Fruit fly (Drosophila melanogaster) whole organism, pupa: Measurements from ENCODE around the gene CG9427.

Source experiments
- CG10348 ChIP-seq: fragments of 200-800 bp; sonication (Bioruptor generic); IDR thresholded peaks from 2 replicates; pipeline ENCODE4 v1.3.6; 2022; ENCODE audit warnings: missing biosample characterization, missing genetic modification characterization
- CG12605 ChIP-seq: fragments of 200-800 bp; sonication (Bioruptor generic); IDR thresholded peaks from 2 replicates; pipeline ENCODE4 v1.3.6; 2022; ENCODE audit warnings: missing biosample characterization, missing genetic modification characterization
- CG13204 ChIP-seq: fragments of 200-800 bp; sonication (Bioruptor generic); optimal IDR thresholded peaks from 2 replicates; lab custom pipeline; 2018; ENCODE audit warnings: missing biosample characterization, mild to moderate bottlenecking, missing genetic modification characterization, moderate library complexity
- CG14655 ChIP-seq: fragments of 200-800 bp; sonication (Bioruptor generic); optimal IDR thresholded peaks from 3 replicates; lab custom pipeline; 2017; ENCODE audit warnings: mild to moderate bottlenecking, missing biosample characterization, missing genetic modification reagents, missing genetic modification characterization
- CG15710 ChIP-seq: fragments of 200-800 bp; sonication (Bioruptor generic); optimal IDR thresholded peaks from 2 replicates; lab custom pipeline; 2018; ENCODE audit warnings: missing biosample characterization, mild to moderate bottlenecking, missing genetic modification characterization, moderate library complexity
- CG17806 ChIP-seq: fragments of 200-800 bp; sonication (Bioruptor generic); optimal IDR thresholded peaks from 2 replicates; lab custom pipeline; 2018; ENCODE audit warnings: missing biosample characterization, mild to moderate bottlenecking, missing genetic modification characterization, moderate library complexity
- CG32121 ChIP-seq: fragments of 200-800 bp; sonication (Bioruptor generic); IDR thresholded peaks from 2 replicates; pipeline ENCODE4 v1.3.6; 2022; ENCODE audit warnings: missing biosample characterization, missing genetic modification characterization
- CG34367 ChIP-seq: fragments of 200-800 bp; sonication (Bioruptor generic); optimal IDR thresholded peaks from 2 replicates; lab custom pipeline; 2018; ENCODE audit warnings: missing biosample characterization, mild to moderate bottlenecking, missing genetic modification characterization
- CG4496 ChIP-seq: fragments of 200-800 bp; sonication (Bioruptor generic); IDR thresholded peaks from 3 replicates; pipeline ENCODE4 v1.3.6; 2022; ENCODE audit warnings: missing biosample characterization, missing genetic modification characterization
- CG8159 ChIP-seq: fragments of 200-800 bp; sonication (Bioruptor generic); optimal IDR thresholded peaks from 3 replicates; lab custom pipeline; 2018; ENCODE audit warnings: missing biosample characterization, mild to moderate bottlenecking, missing genetic modification characterization, moderate library complexity
- CG8301 ChIP-seq: fragments of 200-800 bp; sonication (Bioruptor generic); optimal IDR thresholded peaks from 2 replicates; lab custom pipeline; 2018; ENCODE audit warnings: missing biosample characterization, mild to moderate bottlenecking, missing genetic modification characterization
- CG9948 ChIP-seq: fragments of 200-800 bp; sonication (Bioruptor generic); optimal IDR thresholded peaks from 2 replicates; lab custom pipeline; 2018; ENCODE audit warnings: missing biosample characterization, mild to moderate bottlenecking, missing genetic modification characterization, moderate library complexity
- D1 ChIP-seq: fragments of 200-800 bp; sonication (Bioruptor generic); optimal IDR thresholded peaks from 2 replicates; lab custom pipeline; 2018; ENCODE audit warnings: missing biosample characterization, mild to moderate bottlenecking, missing genetic modification characterization, moderate library complexity
- EcR ChIP-seq: fragments of 200-800 bp; sonication (Bioruptor generic); optimal IDR thresholded peaks from 3 replicates; lab custom pipeline; 2019; ENCODE audit warnings: missing biosample characterization, missing genetic modification characterization, mild to moderate bottlenecking, moderate library complexity, missing genetic modification reagents
- Ets98B ChIP-seq: fragments of 200-800 bp; sonication (Bioruptor generic); IDR thresholded peaks from 2 replicates; pipeline ENCODE4 v1.3.6; 2022; ENCODE audit warnings: missing biosample characterization, missing genetic modification characterization
- Pif1A ChIP-seq: fragments of 200-800 bp; sonication (Bioruptor generic); optimal IDR thresholded peaks from 3 replicates; lab custom pipeline; 2016; ENCODE audit warnings: missing biosample characterization, missing genetic modification characterization
- Pif1B ChIP-seq: fragments of 200-800 bp; sonication (Bioruptor generic); optimal IDR thresholded peaks from 3 replicates; lab custom pipeline; 2016; ENCODE audit warnings: missing biosample characterization, missing genetic modification characterization
- Snoo ChIP-seq: fragments of 200-800 bp; sonication (Bioruptor generic); optimal IDR thresholded peaks from 3 replicates; lab custom pipeline; 2017; ENCODE audit warnings: missing biosample characterization, mild to moderate bottlenecking, missing genetic modification characterization, inconsistent platforms
- fd96Ca ChIP-seq: fragments of 200-800 bp; sonication (Bioruptor generic); IDR thresholded peaks from 3 replicates; pipeline ENCODE4 v1.3.6; 2022; ENCODE audit warnings: missing biosample characterization, missing genetic modification characterization
- gl ChIP-seq: fragments of 200-800 bp; sonication (Bioruptor generic); optimal IDR thresholded peaks from 2 replicates; lab custom pipeline; 2018; ENCODE audit warnings: missing biosample characterization, mild to moderate bottlenecking, missing genetic modification characterization
- rn ChIP-seq: fragments of 200-800 bp; sonication (Bioruptor generic); IDR thresholded peaks from 2 replicates; pipeline ENCODE4 v1.3.6; 2022; ENCODE audit warnings: missing biosample characterization, missing genetic modification characterization

The CG9427 gene

DNA sequence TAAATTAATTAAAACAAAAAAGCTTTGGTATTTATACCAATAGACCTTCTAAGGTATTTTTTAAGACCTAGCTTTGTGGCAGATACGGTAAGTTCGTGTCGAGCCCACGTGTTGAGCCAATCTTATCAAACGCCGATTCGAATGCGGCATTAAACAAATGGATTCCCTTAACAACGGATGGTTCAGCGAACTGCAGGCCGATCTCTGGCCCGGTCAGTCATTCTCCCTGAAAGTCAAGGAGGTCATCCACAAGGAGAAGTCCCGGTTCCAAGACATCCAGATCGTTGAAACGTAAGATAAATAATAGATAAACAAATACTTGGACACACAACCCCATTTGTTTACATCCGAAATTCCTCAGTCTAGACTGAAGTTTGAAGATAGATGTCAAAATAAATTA, 4.8 kb upstream of the CG9427 start, which contains the start of gene SpdS:
TSS of gene SpdS (plus strand) at position 78 of the 400 bp plus-strand sequence.
- TF ChIP-seq gl (tag; lab: Kevin White, UChicago) = no peak
- no peak for TF ChIP-seq CG4496
- no peak for TF ChIP-seq Ets98B (GFP tag; lab: Robert Waterston, UW)
- no peak for TF ChIP-seq Snoo (tag; lab: Kevin White, UChicago)
- no peak for TF ChIP-seq CG17806
- TF ChIP-seq CG10348 (GFP tag; lab: Robert Waterston, UW) = no peak
- no peak for TF ChIP-seq Pif1A
- no peak for TF ChIP-seq rn (GFP tag; lab: Robert Waterston, UW)
- TF ChIP-seq D1 (tag; lab: Kevin White, UChicago) = no peak

DNA sequence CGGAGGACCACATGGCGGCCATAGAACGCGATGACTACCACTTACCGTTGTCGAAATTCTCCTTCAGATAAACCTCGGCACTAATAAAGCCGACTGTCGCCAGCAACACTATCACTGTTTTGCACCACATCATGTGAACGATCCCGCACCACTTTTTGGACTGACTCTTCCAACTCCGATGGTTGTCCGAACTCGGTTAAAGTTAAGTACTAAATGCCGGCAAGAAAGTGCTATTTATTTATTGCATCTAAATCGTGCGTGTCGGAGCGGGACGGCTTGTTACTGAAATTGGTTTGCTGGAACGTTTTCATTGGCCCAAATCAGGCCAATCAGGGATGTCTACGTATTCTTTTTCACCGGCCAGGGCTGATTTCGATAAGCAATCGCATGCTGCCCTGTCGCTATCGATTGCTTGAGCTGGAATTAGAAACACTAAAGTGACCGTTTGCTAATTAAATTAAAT, 3.9 kb upstream of the CG9427 start, which contains the start of gene Calr:
TSS of gene Calr (minus strand) at position 219 of the 463 bp plus-strand sequence.
- TF ChIP-seq CG15710 (tag; lab: Kevin White, UChicago) (peak; percentile 8), D1 (tag; lab: Kevin White, UChicago) (no peak), CG9948 (no peak), EcR (GFP tag; lab: Kevin White, UChicago) (no peak), CG34367 (peak; percentile 35), CG4496 (no peak), Snoo (tag; lab: Kevin White, UChicago) (peak; percentile 30), CG13204 (GFP tag; lab: Kevin White, UChicago) (no peak), gl (tag; lab: Kevin White, UChicago) (peak; percentile 27), CG10348 (GFP tag; lab: Robert Waterston, UW) (no peak)

DNA sequence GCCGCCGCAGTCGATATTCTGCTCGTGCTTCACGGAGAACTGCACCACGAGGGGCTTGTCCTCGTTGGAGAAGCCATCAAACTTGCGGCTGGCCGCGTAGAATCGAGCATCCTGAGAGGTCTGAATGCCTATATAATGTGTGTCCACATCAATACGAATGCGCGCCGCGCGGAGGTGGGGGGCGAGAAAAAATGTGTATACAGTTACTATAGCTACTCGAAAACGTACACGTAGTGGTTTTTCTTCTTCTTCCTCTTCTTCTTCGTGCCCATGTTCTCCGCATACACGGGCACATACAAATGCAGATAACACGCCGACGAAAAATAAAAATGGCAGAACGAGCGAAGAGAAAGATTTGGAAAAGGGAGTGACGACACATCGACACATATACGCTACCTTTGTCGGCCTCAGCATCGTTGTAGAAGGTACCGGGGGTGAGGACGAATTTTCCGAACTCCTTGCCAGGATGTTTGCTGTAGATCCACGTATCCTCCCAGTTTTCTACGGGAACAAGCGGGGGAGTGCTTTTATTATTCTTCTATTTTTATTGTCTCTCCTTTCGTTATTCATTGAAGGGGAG, 3.4 kb upstream of the CG9427 start:
- peak; percentile 30 for TF ChIP-seq EcR (GFP tag; lab: Kevin White, UChicago)
- TF ChIP-seq gl (tag; lab: Kevin White, UChicago) = no peak
- TF ChIP-seq, all 21 proteins: peak for 1

DNA sequence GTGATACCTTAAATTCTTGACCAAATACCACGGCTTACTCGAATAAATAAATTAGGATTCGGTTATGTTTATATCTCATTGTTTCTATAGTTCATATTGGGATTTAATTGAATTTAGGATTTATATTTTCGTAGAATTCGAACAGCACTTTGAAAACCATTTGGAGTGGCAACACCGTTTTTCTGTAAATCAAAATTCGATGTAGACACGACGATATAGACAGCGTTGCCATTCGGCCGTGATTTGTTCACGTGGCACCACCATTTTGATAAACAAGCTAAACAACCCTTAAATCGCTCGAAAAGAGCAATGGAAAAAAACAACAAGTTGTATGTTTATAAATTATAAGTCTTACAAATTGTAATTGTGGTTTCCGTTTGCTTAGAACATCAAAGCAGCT, 1.9 kb upstream of the CG9427 start:
- no peak for TF ChIP-seq Pif1B (GFP tag; lab: Kevin White, UChicago)
- TF ChIP-seq CG15710 (tag; lab: Kevin White, UChicago) = no peak
- TF ChIP-seq CG8301 = no peak
- no peak for TF ChIP-seq D1 (tag; lab: Kevin White, UChicago)
- no peak for TF ChIP-seq fd96Ca (GFP tag; lab: Robert Waterston, UW)
- no peak for TF ChIP-seq Pif1A
- no peak for TF ChIP-seq CG13204 (GFP tag; lab: Kevin White, UChicago)
- TF ChIP-seq CG4496 = no peak
- no peak for TF ChIP-seq CG32121
- TF ChIP-seq, all 21 proteins: peak for 0

DNA sequence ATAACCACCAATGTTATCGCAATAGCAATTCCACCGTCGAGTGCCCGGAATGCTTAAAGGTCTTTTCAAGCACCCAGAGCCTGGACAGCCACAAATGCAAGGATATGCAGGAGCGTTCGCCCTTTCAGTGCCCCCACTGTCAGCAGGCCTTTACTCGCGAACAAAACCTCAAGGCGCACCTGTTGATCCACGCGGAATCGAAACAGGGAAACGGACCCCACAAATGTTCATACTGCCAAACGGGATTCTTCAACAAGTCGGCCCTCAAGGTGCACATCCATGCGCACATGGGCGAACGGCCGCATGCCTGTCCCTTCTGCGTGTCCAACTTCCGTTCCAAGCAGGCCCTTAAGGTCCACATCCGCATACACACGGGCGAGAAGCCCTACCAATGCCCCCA, 1.3 kb upstream of the CG9427 start:
- no peak for TF ChIP-seq fd96Ca (GFP tag; lab: Robert Waterston, UW)
- no peak for TF ChIP-seq CG14655 (GFP tag; lab: Kevin White, UChicago)
- no peak for TF ChIP-seq CG12605 (GFP tag; lab: Robert Waterston, UW)
- no peak for TF ChIP-seq Ets98B (GFP tag; lab: Robert Waterston, UW)
- no peak for TF ChIP-seq CG8159 (tag; lab: Kevin White, UChicago)
- no peak for TF ChIP-seq CG15710 (tag; lab: Kevin White, UChicago)
- TF ChIP-seq CG8301 = no peak
- TF ChIP-seq rn (GFP tag; lab: Robert Waterston, UW) = no peak
- no peak for TF ChIP-seq CG32121
- no peak for TF ChIP-seq D1 (tag; lab: Kevin White, UChicago)
- TF ChIP-seq CG34367 = no peak
- TF ChIP-seq Pif1A = no peak
- no peak for TF ChIP-seq EcR (GFP tag; lab: Kevin White, UChicago)
- no peak for TF ChIP-seq CG13204 (GFP tag; lab: Kevin White, UChicago)
- TF ChIP-seq CG4496 = no peak
- no peak for TF ChIP-seq Snoo (tag; lab: Kevin White, UChicago)

DNA sequence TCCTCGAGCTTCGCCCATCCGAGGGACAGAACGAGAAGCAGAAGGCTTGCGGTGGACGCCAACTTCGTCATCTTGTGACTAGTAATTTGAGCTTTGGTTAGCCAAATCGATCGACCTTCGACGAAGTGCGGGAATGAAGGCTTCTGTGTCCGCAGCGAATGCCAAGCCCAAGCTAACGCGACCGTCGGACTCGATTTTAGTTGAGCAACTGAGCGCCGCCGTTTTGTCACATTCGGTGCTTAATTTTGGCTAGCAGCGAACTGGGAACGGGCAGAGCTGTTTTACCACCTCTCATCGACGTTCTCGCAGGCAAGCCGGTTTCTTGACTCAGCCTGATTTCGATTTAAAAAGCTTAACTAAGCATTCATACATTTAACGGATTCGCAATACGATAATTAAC, 464 bp downstream of the CG9427 start:
- no peak for TF ChIP-seq rn (GFP tag; lab: Robert Waterston, UW)
- no peak for TF ChIP-seq CG15710 (tag; lab: Kevin White, UChicago)
- TF ChIP-seq CG9948 = no peak
- no peak for TF ChIP-seq fd96Ca (GFP tag; lab: Robert Waterston, UW)
- peak; percentile 3 for TF ChIP-seq EcR (GFP tag; lab: Kevin White, UChicago)
- no peak for TF ChIP-seq CG12605 (GFP tag; lab: Robert Waterston, UW)
- TF ChIP-seq, all 21 proteins: peak for 1

DNA sequence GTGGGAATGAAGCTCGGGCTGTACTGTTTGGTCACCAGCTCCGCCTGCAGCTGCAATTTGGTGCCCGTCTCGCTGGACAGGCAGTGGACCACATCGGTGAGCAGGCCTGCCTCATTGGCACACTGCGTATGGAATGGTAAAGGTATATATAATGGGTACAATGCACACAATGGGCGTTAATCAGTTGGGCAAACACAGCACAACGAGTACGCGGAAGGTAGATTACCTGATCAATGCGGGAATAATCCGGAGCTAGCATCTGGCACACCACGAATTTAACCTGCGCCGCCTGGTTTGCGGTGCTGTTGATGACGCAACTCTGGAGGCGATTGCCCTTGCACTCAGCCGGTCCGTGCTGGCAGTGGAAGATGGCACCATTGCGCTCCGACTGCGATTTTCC, 1.3 kb downstream of the CG9427 start:
- TF ChIP-seq CG15710 (tag; lab: Kevin White, UChicago) (no peak), CG32121 (peak; percentile 24; the same call in 1 of the 2 replicates), EcR (GFP tag; lab: Kevin White, UChicago) (peak; percentile 16), CG12605 (GFP tag; lab: Robert Waterston, UW) (0 out of 2 replicates have a peak, but pooled peaks have one; percentile 8)
